Worm (Caenorhabditis elegans) whole organism, L4/young adult: ENCODE results near the gene F41G4.8.

Source experiments
- W03F9.2 ChIP-seq: fragments of 150-350 bp; optimal IDR thresholded peaks from 2 replicates; lab custom pipeline; 2014; ENCODE audit warnings: missing biosample characterization, missing genetic modification characterization
- dao-5 ChIP-seq: sonication (generic microtip); optimal IDR thresholded peaks from 2 replicates; lab custom pipeline; 2016; ENCODE audit warnings: missing genotype, missing genetic modification characterization, moderate library complexity, missing compliant biosample characterization

DNA sequence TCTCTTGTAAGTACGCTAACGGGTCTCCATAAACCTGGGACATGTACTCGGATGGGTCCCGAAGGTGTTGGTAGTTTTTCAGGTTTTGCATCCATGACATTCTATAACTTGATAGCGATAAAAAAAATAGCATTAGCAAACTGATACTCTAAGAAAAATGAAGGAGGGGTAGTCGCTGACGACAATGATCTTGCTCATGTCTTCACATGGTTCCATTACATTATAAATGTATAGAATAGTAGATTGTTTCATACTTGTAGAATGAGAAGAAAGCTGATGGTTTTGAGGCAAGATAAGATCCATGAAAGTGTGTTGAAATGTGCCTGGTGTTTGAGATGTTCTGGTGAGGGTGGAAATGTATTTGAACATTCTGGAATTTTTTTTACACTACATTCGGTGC lies 37.8 kb downstream of the F41G4.8 start, which contains the start of gene mec-4:
- TF ChIP-seq dao-5 (tag; lab: Kevin White, UChicago) (no peak), W03F9.2 (tag; lab: Kevin White, UChicago) (no peak)
